Fruit fly (Drosophila melanogaster): Measurements from ENCODE around the gene RpS4.

Gene RpS4

DNA sequence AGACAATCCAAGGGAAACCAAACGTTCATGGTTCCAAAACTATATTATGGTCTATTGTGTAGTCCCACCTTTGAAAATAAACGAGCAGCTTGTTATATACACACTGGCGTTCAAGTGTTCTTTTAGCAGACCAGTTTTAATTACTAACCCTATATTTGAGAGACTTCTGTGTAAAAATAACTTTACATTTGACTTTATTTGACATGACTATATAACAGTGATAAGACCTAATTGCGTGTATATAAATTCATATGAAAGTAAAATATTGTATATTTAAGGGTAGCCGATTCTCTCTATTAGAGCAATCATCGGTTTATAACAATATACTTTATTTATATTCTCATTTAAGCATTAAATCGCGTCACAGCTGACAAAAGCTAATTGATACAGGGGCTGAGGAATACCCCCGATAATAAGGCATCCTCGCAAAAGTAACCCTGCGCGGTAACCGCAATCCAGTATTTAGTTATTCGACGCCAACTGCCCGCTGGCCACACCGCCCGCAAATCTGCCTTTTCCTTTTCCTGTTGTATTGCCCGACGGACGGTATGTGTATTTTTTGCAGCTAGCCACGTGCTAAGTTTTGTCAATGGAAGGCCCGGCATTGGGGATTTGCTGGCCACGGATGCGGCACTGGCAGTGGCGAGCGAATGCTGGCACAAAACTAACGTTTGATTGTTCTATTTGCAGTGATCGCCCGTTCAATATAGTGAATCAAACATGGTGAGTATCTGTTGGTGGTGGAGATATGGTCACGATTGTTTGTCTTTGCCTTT is at the start of gene RpS4 (continued):
- TF ChIP-seq Hsf (GFP tag; optimal IDR thresholded peaks at IDR 0.05) (peak; percentile 86), psq (GFP tag; optimal IDR thresholded peaks at IDR 0.05) (peak; percentile 64), Sin3A (optimal IDR thresholded peaks at IDR 0.05) (no peak), Med (GFP tag) (peak; percentile 99), CG4328 (GFP tag; optimal IDR thresholded peaks at IDR 0.05) (peak; percentile 93), NC2α (GFP tag; optimal IDR thresholded peaks at IDR 0.05) (peak; percentile 61), CG1233 (GFP tag; optimal IDR thresholded peaks at IDR 0.05) (peak; percentile 95), CG32772 (GFP tag; IDR thresholded peaks at IDR 0.05) (peak; percentile 70), Fer3 (tag; optimal IDR thresholded peaks at IDR 0.05) (peak; percentile 89), Dref (GFP tag; IDR thresholded peaks at IDR 0.05) (peak; percentile 58), CG12104 (GFP tag; optimal IDR thresholded peaks at IDR 0.05) (peak; percentile 89), CG15479 (GFP tag; optimal IDR thresholded peaks at IDR 0.05) (peak; percentile 34), CG11093 (GFP tag; IDR thresholded peaks at IDR 0.05) (peak; percentile 49; the same call in 2 of the 3 replicates), jing (GFP tag; optimal IDR thresholded peaks at IDR 0.05) (peak; percentile 46), sob (GFP tag; IDR thresholded peaks at IDR 0.05) (peak; percentile 92), CG2120 (GFP tag; optimal IDR thresholded peaks at IDR 0.05) (peak; percentile 71), B-H1 (GFP tag; IDR thresholded peaks at IDR 0.05) (peak; percentile 61), sim (GFP tag; IDR thresholded peaks at IDR 0.05) (peak; percentile 83), knrl (GFP tag; IDR thresholded peaks at IDR 0.05; ENCODE audit: partially characterized antibody) (peak; percentile 46; the same call in 1 of the 3 replicates), mam (GFP tag; optimal IDR thresholded peaks at IDR 0.05) (peak; percentile 84), bigmax (GFP tag; optimal IDR thresholded peaks at IDR 0.05) (peak; percentile 87), slou (GFP tag; optimal IDR thresholded peaks at IDR 0.05) (peak; percentile 73), h (optimal IDR thresholded peaks at IDR 0.05) (no peak), CG7745 (tag; optimal IDR thresholded peaks at IDR 0.05) (peak; percentile 83), Ssrp (tag; optimal IDR thresholded peaks at IDR 0.05) (peak; percentile 42), usp (GFP tag; optimal IDR thresholded peaks at IDR 0.05) (no peak), H2.0 (GFP tag; IDR thresholded peaks at IDR 0.05) (peak; percentile 79), Bteb2 (GFP tag; optimal IDR thresholded peaks at IDR 0.05) (peak; percentile 72), ssp (GFP tag; IDR thresholded peaks at IDR 0.05) (peak; percentile 91), emc (GFP tag; optimal IDR thresholded peaks at IDR 0.05) (peak; percentile 68), CG30020 (tag; optimal IDR thresholded peaks at IDR 0.05) (peak; percentile 50), lbe (GFP tag; optimal IDR thresholded peaks at IDR 0.05) (peak; percentile 34), ewg (GFP tag; optimal IDR thresholded peaks at IDR 0.05) (peak; percentile 88), CG10654 (GFP tag; optimal IDR thresholded peaks at IDR 0.05) (peak; percentile 74), hth (optimal IDR thresholded peaks at IDR 0.05) (no peak), CG7928 (GFP tag; optimal IDR thresholded peaks at IDR 0.05) (peak; percentile 73), CG12071 (GFP tag; optimal IDR thresholded peaks at IDR 0.05) (peak; percentile 98), CG17385 (GFP tag; optimal IDR thresholded peaks at IDR 0.05) (peak; percentile 92), CG7271 (tag; optimal IDR thresholded peaks at IDR 0.05) (peak; percentile 97), CG15269 (tag; optimal IDR thresholded peaks at IDR 0.05) (peak; percentile 85), gsb (GFP tag; IDR thresholded peaks at IDR 0.05) (peak; percentile 71), pum (GFP tag; optimal IDR thresholded peaks at IDR 0.05) (peak; percentile 68), CG4854 (GFP tag; optimal IDR thresholded peaks at IDR 0.05) (peak; percentile 81), CG12769 (tag; optimal IDR thresholded peaks at IDR 0.05) (peak; percentile 86), Xrp1 (GFP tag; IDR thresholded peaks at IDR 0.05) (peak; percentile 36; the same call in 1 of the 2 replicates), E2f1 (GFP tag; IDR thresholded peaks at IDR 0.05) (peak; percentile 84), Lim3 (GFP tag; IDR thresholded peaks at IDR 0.05) (0 out of 2 replicates have a peak, but pooled peaks have one; percentile 51), Elba2 (GFP tag; optimal IDR thresholded peaks at IDR 0.05) (peak; percentile 38), CG30403 (GFP tag; optimal IDR thresholded peaks at IDR 0.05) (peak; percentile 73), CTCF (GFP tag; optimal IDR thresholded peaks at IDR 0.05) (peak; percentile 71), CG11247 (GFP tag; IDR thresholded peaks at IDR 0.05) (peak; percentile 87), luna (GFP tag; optimal IDR thresholded peaks at IDR 0.05) (peak; percentile 69)
